Fruit fly (Drosophila melanogaster) whole organism, pupa: ENCODE results near the gene CG6216.

Source experiments
- CG10348 ChIP-seq: fragments of 200-800 bp; sonication (Bioruptor generic); IDR thresholded peaks from 2 replicates; pipeline ENCODE4 v1.3.6; 2022; ENCODE audit warnings: missing biosample characterization, missing genetic modification characterization
- CG12605 ChIP-seq: fragments of 200-800 bp; sonication (Bioruptor generic); IDR thresholded peaks from 2 replicates; pipeline ENCODE4 v1.3.6; 2022; ENCODE audit warnings: missing biosample characterization, missing genetic modification characterization
- CG13204 ChIP-seq: fragments of 200-800 bp; sonication (Bioruptor generic); optimal IDR thresholded peaks from 2 replicates; lab custom pipeline; 2018; ENCODE audit warnings: missing biosample characterization, mild to moderate bottlenecking, missing genetic modification characterization, moderate library complexity
- CG14655 ChIP-seq: fragments of 200-800 bp; sonication (Bioruptor generic); optimal IDR thresholded peaks from 3 replicates; lab custom pipeline; 2017; ENCODE audit warnings: mild to moderate bottlenecking, missing biosample characterization, missing genetic modification reagents, missing genetic modification characterization
- CG32121 ChIP-seq: fragments of 200-800 bp; sonication (Bioruptor generic); IDR thresholded peaks from 2 replicates; pipeline ENCODE4 v1.3.6; 2022; ENCODE audit warnings: missing biosample characterization, missing genetic modification characterization
- CG8301 ChIP-seq: fragments of 200-800 bp; sonication (Bioruptor generic); optimal IDR thresholded peaks from 2 replicates; lab custom pipeline; 2018; ENCODE audit warnings: missing biosample characterization, mild to moderate bottlenecking, missing genetic modification characterization
- D1 ChIP-seq: fragments of 200-800 bp; sonication (Bioruptor generic); optimal IDR thresholded peaks from 2 replicates; lab custom pipeline; 2018; ENCODE audit warnings: missing biosample characterization, mild to moderate bottlenecking, missing genetic modification characterization, moderate library complexity
- EcR ChIP-seq: fragments of 200-800 bp; sonication (Bioruptor generic); optimal IDR thresholded peaks from 3 replicates; lab custom pipeline; 2019; ENCODE audit warnings: missing biosample characterization, missing genetic modification characterization, mild to moderate bottlenecking, moderate library complexity, missing genetic modification reagents
- Pif1A ChIP-seq: fragments of 200-800 bp; sonication (Bioruptor generic); optimal IDR thresholded peaks from 3 replicates; lab custom pipeline; 2016; ENCODE audit warnings: missing biosample characterization, missing genetic modification characterization
- Snoo ChIP-seq: fragments of 200-800 bp; sonication (Bioruptor generic); optimal IDR thresholded peaks from 3 replicates; lab custom pipeline; 2017; ENCODE audit warnings: missing biosample characterization, mild to moderate bottlenecking, missing genetic modification characterization, inconsistent platforms
- rn ChIP-seq: fragments of 200-800 bp; sonication (Bioruptor generic); IDR thresholded peaks from 2 replicates; pipeline ENCODE4 v1.3.6; 2022; ENCODE audit warnings: missing biosample characterization, missing genetic modification characterization

- TF ChIP-seq Pif1A (GFP tag; lab: Kevin White, UChicago), result no peak
- no peak for TF ChIP-seq EcR (GFP tag; lab: Kevin White, UChicago)
- no peak for TF ChIP-seq Snoo (tag; lab: Kevin White, UChicago)
- TF ChIP-seq CG32121 (GFP tag; lab: Robert Waterston, UW), result no peak
- no peak for TF ChIP-seq rn (GFP tag; lab: Robert Waterston, UW)
- TF ChIP-seq CG8301 (tag; lab: Kevin White, UChicago), result no peak
- TF ChIP-seq CG10348, result no peak
- TF ChIP-seq CG12605 (GFP tag; lab: Robert Waterston, UW), result no peak
- TF ChIP-seq D1 (tag; lab: Kevin White, UChicago), result no peak
- no peak for TF ChIP-seq CG14655 (GFP tag; lab: Kevin White, UChicago)
- TF ChIP-seq CG13204 (GFP tag; lab: Kevin White, UChicago), result no peak
Observed at dm6 chr3L:11190022-11190421, 39.4 kb upstream of the CG6216 start.
